Fruit fly (Drosophila melanogaster) whole organism: ENCODE data around the gene BobA.

ENCODE experiments used
- CG8478 ChIP-seq: fragments of >200 bp; optimal IDR thresholded peaks from 2 replicates; lab custom pipeline; 2018; ENCODE audit warnings: inconsistent platforms
- Dll ChIP-seq: fragments of >200 bp; optimal IDR thresholded peaks from 2 replicates; lab custom pipeline; 2017
- EcR ChIP-seq, 2 experiments: fragments of >200 bp; optimal IDR thresholded peaks; 2 replicates each; lab custom pipeline; 2017; ENCODE audit warnings: missing biosample characterization in 2 of 2, missing genetic modification characterization in 2 of 2, missing genetic modification reagents in 2 of 2
- pan ChIP-seq: fragments of >200 bp; optimal IDR thresholded peaks from 2 replicates; lab custom pipeline; 2017
- psq ChIP-seq: fragments of >200 bp; optimal IDR thresholded peaks from 2 replicates; lab custom pipeline; 2017
- usp ChIP-seq: fragments of >200 bp; optimal IDR thresholded peaks from 2 replicates; lab custom pipeline; 2017; ENCODE audit warnings: missing biosample characterization, missing genetic modification characterization, mixed read lengths

DNA sequence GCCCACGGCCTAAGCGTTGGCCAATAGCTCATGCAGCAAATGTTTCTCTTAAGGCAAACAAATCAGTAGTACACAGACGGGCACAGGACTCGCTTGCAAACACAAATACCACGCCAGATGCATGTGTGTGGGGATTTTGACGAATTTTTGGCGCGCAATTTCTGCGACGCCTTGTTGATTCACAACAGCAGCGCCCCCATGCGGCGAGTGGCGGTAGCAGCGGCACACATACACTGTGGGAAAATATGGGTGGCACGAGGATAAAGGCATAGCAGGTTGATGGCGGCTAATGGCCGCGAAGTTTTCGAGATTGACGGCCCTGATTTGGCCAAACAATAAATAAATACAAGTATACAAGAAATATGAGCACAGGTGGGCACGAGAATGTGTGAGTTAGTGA, 20.3 kb downstream of the BobA start:
- no peak for TF ChIP-seq CG8478 (lab: Kevin White, UChicago)
- TF ChIP-seq pan (lab: Kevin White, UChicago), result no peak
- TF ChIP-seq EcR (GFP tag; optimal IDR thresholded peaks at IDR 0.05; lab: Kevin White, UChicago), result no peak
- no peak for TF ChIP-seq psq (lab: Kevin White, UChicago)
- TF ChIP-seq usp (GFP tag; lab: Kevin White, UChicago), result no peak
- TF ChIP-seq Dll, result no peak
